Worm (Caenorhabditis elegans) whole organism, young adult: ENCODE results near the gene ttll-5.

Experiments
- C06A6.2 ChIP-seq: fragments of 200-800 bp; sonication (Bioruptor generic); conservative IDR thresholded peaks from 2 replicates; pipeline ENCODE4 v1.3.6; 2022; ENCODE audit warnings: missing genetic modification characterization, missing compliant biosample characterization
- C17E4.6 ChIP-seq: fragments of 200-800 bp; sonication (Bioruptor generic); IDR thresholded peaks from 2 replicates; pipeline ENCODE4 v1.3.6; 2022; ENCODE audit warnings: missing genetic modification reagents, missing genetic modification characterization, missing compliant biosample characterization
- D2030.7 ChIP-seq: fragments of 200-800 bp; sonication (Bioruptor generic); IDR thresholded peaks from 2 replicates; pipeline ENCODE4 v1.3.6; 2022; ENCODE audit warnings: missing genetic modification reagents, missing genetic modification characterization, missing compliant biosample characterization
- F23B12.7 ChIP-seq: sonication (generic microtip); optimal IDR thresholded peaks from 2 replicates; lab custom pipeline; 2017; ENCODE audit warnings: missing genetic modification characterization, mild to moderate bottlenecking, missing compliant biosample characterization, antibody characterized with exemption, moderate library complexity; ENCODE audit not compliant: insufficient read depth
- F33H1.4 ChIP-seq: fragments of 200-800 bp; sonication (Bioruptor generic); IDR thresholded peaks from 2 replicates; pipeline ENCODE4 v1.3.6; 2022; ENCODE audit warnings: missing genetic modification reagents, missing genetic modification characterization, missing compliant biosample characterization
- F57A8.1 ChIP-seq: fragments of 200-800 bp; sonication (Bioruptor generic); optimal IDR thresholded peaks from 2 replicates; lab custom pipeline; 2018; ENCODE audit warnings: mild to moderate bottlenecking, missing genetic modification characterization, moderate library complexity, missing compliant biosample characterization
- K11D2.4 ChIP-seq: fragments of 200-800 bp; sonication (Bioruptor generic); IDR thresholded peaks from 2 replicates; pipeline ENCODE4 v1.3.6; 2022; ENCODE audit warnings: missing genetic modification reagents, missing genetic modification characterization, missing compliant biosample characterization
- K12H6.12 ChIP-seq: fragments of 200-800 bp; sonication (Bioruptor generic); optimal IDR thresholded peaks from 2 replicates; lab custom pipeline; 2018; ENCODE audit warnings: mild to moderate bottlenecking, missing genetic modification characterization, missing compliant biosample characterization
- Y53F4B.3 ChIP-seq: fragments of 200-800 bp; sonication (Bioruptor generic); IDR thresholded peaks from 2 replicates; pipeline ENCODE4 v1.3.6; 2022; ENCODE audit warnings: missing genetic modification reagents, missing genetic modification characterization, missing compliant biosample characterization
- Y79H2A.3 ChIP-seq: fragments of 200-800 bp; sonication (Bioruptor generic); conservative IDR thresholded peaks from 2 replicates; pipeline ENCODE4 v1.3.6; 2022; ENCODE audit warnings: missing genetic modification reagents, missing genetic modification characterization, missing compliant biosample characterization
- akir-1 ChIP-seq: fragments of 200-800 bp; sonication (Bioruptor generic); optimal IDR thresholded peaks from 2 replicates; lab custom pipeline; 2018; ENCODE audit warnings: mild to moderate bottlenecking, missing genetic modification characterization, moderate library complexity, missing compliant biosample characterization
- ama-1 ChIP-seq, 3 experiments: fragments of 150-350 bp in 1 of 3; sonication (generic microtip) in 2 of 3; optimal IDR thresholded peaks; 2 replicates each; lab custom pipeline; 2014 to 2018; ENCODE audit warnings: missing biosample characterization in 2 of 3, missing genetic modification characterization in 2 of 3, missing genetic modification reagents in 2 of 3
- atf-7 ChIP-seq: sonication (generic microtip); optimal IDR thresholded peaks from 2 replicates; lab custom pipeline; 2017; ENCODE audit warnings: mild to moderate bottlenecking, missing genetic modification characterization, missing compliant biosample characterization
- attf-5 ChIP-seq: fragments of 200-800 bp; sonication (Bioruptor generic); optimal IDR thresholded peaks from 2 replicates; lab custom pipeline; 2018; ENCODE audit warnings: mild to moderate bottlenecking, missing genetic modification characterization, missing compliant biosample characterization
- bed-2 ChIP-seq: fragments of 200-800 bp; sonication (Bioruptor generic); IDR thresholded peaks from 2 replicates; pipeline ENCODE4 v1.3.6; 2022; ENCODE audit warnings: missing genetic modification reagents, missing genetic modification characterization, missing compliant biosample characterization
- cebp-2 ChIP-seq: fragments of 200-800 bp; sonication (Bioruptor generic); IDR thresholded peaks from 2 replicates; pipeline ENCODE4 v1.3.6; 2022; ENCODE audit warnings: missing genetic modification characterization, missing compliant biosample characterization
- ceh-27 ChIP-seq: fragments of 200-800 bp; sonication (Bioruptor generic); optimal IDR thresholded peaks from 2 replicates; lab custom pipeline; 2018; ENCODE audit warnings: mild to moderate bottlenecking, missing genetic modification characterization, moderate library complexity, missing compliant biosample characterization
- die-1 ChIP-seq: sonication (generic microtip); optimal IDR thresholded peaks from 2 replicates; lab custom pipeline; 2016; ENCODE audit warnings: missing genotype, mild to moderate bottlenecking, missing genetic modification characterization, missing compliant biosample characterization
- dpl-1 ChIP-seq: fragments of 150-350 bp; optimal IDR thresholded peaks from 2 replicates; lab custom pipeline; 2014; ENCODE audit warnings: missing biosample characterization, missing genetic modification reagents, missing genetic modification characterization
- efl-1 ChIP-seq: fragments of 150-350 bp; optimal IDR thresholded peaks from 2 replicates; lab custom pipeline; 2014; ENCODE audit warnings: missing biosample characterization, missing genetic modification reagents, missing genetic modification characterization
- ets-4 ChIP-seq: fragments of 200-800 bp; sonication (Bioruptor generic); optimal IDR thresholded peaks from 2 replicates; lab custom pipeline; 2018; ENCODE audit warnings: mild to moderate bottlenecking, missing genetic modification characterization, missing compliant biosample characterization
- fkh-3 ChIP-seq: sonication (generic microtip); optimal IDR thresholded peaks from 2 replicates; lab custom pipeline; 2016; ENCODE audit warnings: mild to moderate bottlenecking, missing genetic modification characterization, missing compliant biosample characterization
- hlh-26 ChIP-seq: fragments of 200-800 bp; sonication (Bioruptor generic); conservative IDR thresholded peaks from 2 replicates; pipeline ENCODE4 v1.3.6; 2022; ENCODE audit warnings: missing genetic modification reagents, missing genetic modification characterization, missing compliant biosample characterization
- hmg-20 ChIP-seq: fragments of 200-800 bp; sonication (Bioruptor generic); IDR thresholded peaks from 2 replicates; pipeline ENCODE4 v1.3.6; 2022; ENCODE audit warnings: missing genetic modification reagents, missing genetic modification characterization, missing compliant biosample characterization
- hsf-1 ChIP-seq: fragments of 200-800 bp; sonication (Bioruptor generic); IDR thresholded peaks from 2 replicates; pipeline ENCODE4 v1.3.6; 2022; ENCODE audit warnings: missing genetic modification reagents, missing genetic modification characterization, missing compliant biosample characterization
- lir-1 ChIP-seq: fragments of 200-800 bp; sonication (Bioruptor generic); conservative IDR thresholded peaks from 2 replicates; pipeline ENCODE4 v1.3.6; 2022; ENCODE audit warnings: missing genetic modification reagents, missing genetic modification characterization, missing compliant biosample characterization
- madf-3 ChIP-seq: fragments of 200-800 bp; sonication (Bioruptor generic); IDR thresholded peaks from 2 replicates; pipeline ENCODE4 v1.3.6; 2022; ENCODE audit warnings: missing genetic modification reagents, missing genetic modification characterization, missing compliant biosample characterization
- madf-6 ChIP-seq: fragments of 200-800 bp; sonication (Bioruptor generic); IDR thresholded peaks from 2 replicates; pipeline ENCODE4 v1.3.6; 2022; ENCODE audit warnings: missing genetic modification reagents, missing genetic modification characterization, missing compliant biosample characterization
- madf-8 ChIP-seq: fragments of 200-800 bp; sonication (Bioruptor generic); conservative IDR thresholded peaks from 2 replicates; pipeline ENCODE4 v1.3.6; 2022; ENCODE audit warnings: missing genetic modification reagents, missing genetic modification characterization, missing compliant biosample characterization
- mxl-1 ChIP-seq: sonication (generic microtip); optimal IDR thresholded peaks from 2 replicates; lab custom pipeline; 2016; ENCODE audit warnings: missing genetic modification characterization, missing compliant biosample characterization
- nhr-179 ChIP-seq: sonication (generic microtip); optimal IDR thresholded peaks from 2 replicates; lab custom pipeline; 2016; ENCODE audit warnings: mild to moderate bottlenecking, missing genetic modification characterization, missing compliant biosample characterization
- nhr-80 ChIP-seq: sonication (generic microtip); optimal IDR thresholded peaks from 2 replicates; lab custom pipeline; 2016; ENCODE audit warnings: missing genetic modification characterization, missing compliant biosample characterization
- pha-4 ChIP-seq: fragments of 150-350 bp; sonication (generic microtip); optimal IDR thresholded peaks from 2 replicates; lab custom pipeline; 2014; ENCODE audit warnings: missing biosample characterization, missing genetic modification reagents, missing genetic modification characterization
- rcor-1 ChIP-seq: fragments of 200-800 bp; sonication (Bioruptor generic); IDR thresholded peaks from 2 replicates; pipeline ENCODE4 v1.3.6; 2022; ENCODE audit warnings: missing genetic modification reagents, missing genetic modification characterization, missing compliant biosample characterization
- repo-1 ChIP-seq: sonication (generic microtip); optimal IDR thresholded peaks from 2 replicates; lab custom pipeline; 2017; ENCODE audit warnings: mild to moderate bottlenecking, missing genetic modification characterization, missing compliant biosample characterization
- rpc-1 ChIP-seq, 2 experiments: fragments of 150-350 bp in 1 of 2; sonication (generic microtip) in 1 of 2; optimal IDR thresholded peaks; 2 replicates each; lab custom pipeline; 2014 to 2018; ENCODE audit warnings: missing biosample characterization in 1 of 2, missing genetic modification characterization in 1 of 2, missing genetic modification reagents in 1 of 2, missing genotype in 1 of 2
- snpc-1.3 ChIP-seq: sonication (generic microtip); optimal IDR thresholded peaks from 2 replicates; lab custom pipeline; 2017; ENCODE audit warnings: missing genetic modification characterization, mild to moderate bottlenecking, missing compliant biosample characterization, antibody characterized with exemption, moderate library complexity, missing genotype, missing genetic modification reagents; ENCODE audit not compliant: insufficient read depth
- snpc-4 ChIP-seq, 5 experiments: fragments of 150-350 bp in 1 of 5; sonication (generic microtip) in 4 of 5; optimal IDR thresholded peaks; 2 replicates each; lab custom pipeline; 2014 to 2018; ENCODE audit warnings: missing genetic modification characterization in 5 of 5, missing biosample characterization in 3 of 5, antibody characterized with exemption in 2 of 5, mild to moderate bottlenecking in 2 of 5, missing compliant biosample characterization in 2 of 5, missing genotype in 2 of 5, moderate library complexity in 2 of 5, missing genetic modification reagents in 1 of 5
- somi-1 ChIP-seq: fragments of 200-800 bp; sonication (Bioruptor generic); optimal IDR thresholded peaks from 2 replicates; lab custom pipeline; 2018; ENCODE audit warnings: mild to moderate bottlenecking, missing genetic modification characterization, missing compliant biosample characterization
- sptf-2 ChIP-seq: fragments of 200-800 bp; sonication (Bioruptor generic); optimal IDR thresholded peaks from 2 replicates; lab custom pipeline; 2018; ENCODE audit warnings: mild to moderate bottlenecking, missing genetic modification characterization, missing compliant biosample characterization
- tbx-9 ChIP-seq: sonication (generic microtip); optimal IDR thresholded peaks from 2 replicates; lab custom pipeline; 2016; ENCODE audit warnings: borderline replicate concordance, missing genetic modification characterization, inconsistent platforms, missing compliant biosample characterization
- tlf-1 ChIP-seq: fragments of 200-800 bp; sonication (Bioruptor generic); optimal IDR thresholded peaks from 2 replicates; lab custom pipeline; 2018; ENCODE audit warnings: mild to moderate bottlenecking, missing genetic modification characterization, missing compliant biosample characterization
- unc-130 ChIP-seq: sonication (generic microtip); optimal IDR thresholded peaks from 2 replicates; lab custom pipeline; 2016; ENCODE audit warnings: missing genetic modification reagents, missing genetic modification characterization, missing compliant biosample characterization
- xnd-1 ChIP-seq: sonication (generic microtip); optimal IDR thresholded peaks from 2 replicates; lab custom pipeline; 2016; ENCODE audit warnings: missing genotype, missing genetic modification reagents, missing genetic modification characterization, missing compliant biosample characterization
- ztf-22 ChIP-seq: fragments of 200-800 bp; sonication (Bioruptor generic); optimal IDR thresholded peaks from 2 replicates; lab custom pipeline; 2018; ENCODE audit warnings: mild to moderate bottlenecking, missing genetic modification characterization, moderate library complexity, missing compliant biosample characterization
- ztf-3 ChIP-seq: fragments of 200-800 bp; sonication (Bioruptor generic); optimal IDR thresholded peaks from 2 replicates; lab custom pipeline; 2018; ENCODE audit warnings: mild to moderate bottlenecking, missing genetic modification characterization, missing compliant biosample characterization

The ttll-5 gene

DNA sequence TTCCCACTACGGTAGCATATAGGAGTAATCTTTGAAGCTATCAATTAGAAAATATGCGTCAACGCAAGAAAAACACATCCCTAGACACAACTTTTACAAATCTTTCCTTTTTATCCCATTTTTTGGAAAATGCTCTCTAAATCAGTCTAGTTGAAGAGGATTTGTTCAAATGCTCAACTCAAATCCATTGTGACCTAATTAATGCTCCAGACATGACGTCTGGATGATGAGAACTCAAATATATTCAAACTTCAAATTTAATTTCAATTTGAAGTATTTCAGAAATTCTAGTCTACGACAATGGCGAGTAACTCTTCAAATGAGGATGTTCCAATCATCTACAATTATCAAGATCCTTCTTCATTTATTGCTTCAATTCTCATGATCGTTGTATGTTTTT lies 43.5 kb downstream of the ttll-5 start, which contains the start of gene srx-85 (continued):
- no peak for TF ChIP-seq rcor-1 (GFP tag; lab: Robert Waterston, UW)

DNA sequence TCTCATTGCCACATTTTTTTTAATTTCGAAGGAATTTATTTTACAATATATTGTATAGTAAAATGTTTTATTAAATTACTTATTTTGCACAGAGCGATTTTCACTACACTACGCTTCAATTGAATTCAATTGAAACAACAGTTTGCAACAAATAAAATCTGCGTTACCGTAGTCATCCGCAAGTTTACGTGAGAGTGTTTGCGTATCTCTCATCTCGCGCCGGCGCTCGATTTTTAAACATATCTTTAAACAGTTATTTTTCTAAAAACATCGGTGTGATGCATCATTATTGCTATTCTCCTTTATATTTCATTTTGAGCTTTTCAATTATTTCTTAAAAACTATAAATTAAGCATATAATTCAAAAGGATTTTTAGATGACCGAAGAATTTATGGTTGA lies 45.4 kb downstream of the ttll-5 start, which contains the start of gene duo-1:
duo-1 (plus strand) TSS at position 371 of the 400 bp plus-strand sequence.
- TF ChIP-seq nhr-179 (tag; lab: Kevin White, UChicago) (no peak), ets-4 (no peak), pha-4 (no peak), somi-1 (no peak), tbx-9 (tag; lab: Kevin White, UChicago) (no peak), bed-2 (no peak), snpc-4 (GFP tag; optimal IDR thresholded peaks at IDR 0.05; lab: Kevin White, UChicago) (no peak), snpc-4 (tag; optimal IDR thresholded peaks at IDR 0.05; lab: Kevin White, UChicago) (peak in 1 of 4 experiments; percentile 49), ztf-22 (GFP tag; lab: Kevin White, UChicago) (no peak), atf-7 (no peak), hsf-1 (GFP tag; lab: Robert Waterston, UW) (no peak), rpc-1 (optimal IDR thresholded peaks at IDR 0.05; lab: Kevin White, UChicago) (no peak), rpc-1 (tag; optimal IDR thresholded peaks at IDR 0.05; lab: Kevin White, UChicago) (no peak), Y79H2A.3 (no peak), repo-1 (tag; lab: Kevin White, UChicago) (no peak), D2030.7 (GFP tag; lab: Robert Waterston, UW) (peak; percentile 64), K12H6.12 (tag; lab: Kevin White, UChicago) (no peak), F33H1.4 (GFP tag; lab: Robert Waterston, UW) (peak; percentile 66), cebp-2 (GFP tag; lab: Robert Waterston, UW) (no peak), C06A6.2 (GFP tag; lab: Robert Waterston, UW) (no peak), F57A8.1 (no peak), tlf-1 (GFP tag; lab: Kevin White, UChicago) (no peak), nhr-80 (tag; lab: Kevin White, UChicago) (no peak), C17E4.6 (GFP tag; lab: Robert Waterston, UW) (no peak), hmg-20 (GFP tag; lab: Robert Waterston, UW) (no peak), die-1 (no peak), snpc-1.3 (tag; lab: Kevin White, UChicago) (no peak), hlh-26 (GFP tag; lab: Robert Waterston, UW) (no peak), dpl-1 (GFP tag; lab: Kevin White, UChicago) (peak; percentile 82), madf-6 (peak; percentile 95), F23B12.7 (tag; lab: Kevin White, UChicago) (no peak), sptf-2 (GFP tag; lab: Kevin White, UChicago) (no peak), akir-1 (no peak), efl-1 (GFP tag; lab: Kevin White, UChicago) (peak; percentile 95), fkh-3 (tag; lab: Kevin White, UChicago) (no peak), K11D2.4 (GFP tag; lab: Robert Waterston, UW) (no peak), Y53F4B.3 (GFP tag; lab: Robert Waterston, UW) (no peak), unc-130 (peak; percentile 60), ceh-27 (GFP tag; lab: Kevin White, UChicago) (no peak), madf-3 (GFP tag; lab: Robert Waterston, UW) (no peak), ama-1 (optimal IDR thresholded peaks at IDR 0.05; lab: Kevin White, UChicago) (no peak), ama-1 (GFP tag; optimal IDR thresholded peaks at IDR 0.05; lab: Kevin White, UChicago) (no peak), madf-8 (peak; percentile 88), mxl-1 (tag; lab: Kevin White, UChicago) (no peak), lir-1 (no peak), attf-5 (no peak), ztf-3 (GFP tag; lab: Kevin White, UChicago) (no peak), xnd-1 (tag; lab: Kevin White, UChicago) (peak; percentile 86)
